Worm (Caenorhabditis elegans) whole organism, late embryonic: ENCODE measurements around the gene C34D10.1.

Experiments
- C38D4.7 ChIP-seq: fragments of 200-800 bp; sonication (Bioruptor generic); optimal IDR thresholded peaks from 2 replicates; lab custom pipeline; 2018; ENCODE audit warnings: mild to moderate bottlenecking, missing genetic modification characterization, moderate library complexity, missing compliant biosample characterization
- F13H6.1 ChIP-seq: sonication (generic microtip); optimal IDR thresholded peaks from 2 replicates; lab custom pipeline; 2016; ENCODE audit warnings: missing genetic modification characterization, missing compliant biosample characterization
- K09A11.1 ChIP-seq: sonication (generic microtip); optimal IDR thresholded peaks from 2 replicates; lab custom pipeline; 2017; ENCODE audit warnings: antibody characterized with exemption, mild to moderate bottlenecking, missing genetic modification characterization, missing compliant biosample characterization; ENCODE audit not compliant: insufficient read depth
- T23F11.4 ChIP-seq: fragments of 200-800 bp; sonication (Bioruptor generic); optimal IDR thresholded peaks from 2 replicates; lab custom pipeline; 2018; ENCODE audit warnings: mild to moderate bottlenecking, missing genetic modification characterization, missing compliant biosample characterization
- ceh-18 ChIP-seq: sonication (generic microtip); optimal IDR thresholded peaks from 2 replicates; lab custom pipeline; 2016; ENCODE audit warnings: missing genetic modification characterization, missing compliant biosample characterization
- ceh-2 ChIP-seq: sonication (generic microtip); optimal IDR thresholded peaks from 2 replicates; lab custom pipeline; 2016; ENCODE audit warnings: missing genotype, missing genetic modification characterization, missing compliant biosample characterization
- ceh-22 ChIP-seq: sonication (generic microtip); optimal IDR thresholded peaks from 2 replicates; lab custom pipeline; 2017; ENCODE audit warnings: missing biosample characterization, missing genetic modification characterization
- ceh-24 ChIP-seq: sonication (generic microtip); optimal IDR thresholded peaks from 2 replicates; lab custom pipeline; 2016; ENCODE audit warnings: mild to moderate bottlenecking, missing genetic modification characterization, missing compliant biosample characterization
- ceh-30 ChIP-seq: fragments of 150-350 bp; optimal IDR thresholded peaks from 2 replicates; lab custom pipeline; 2014; ENCODE audit warnings: missing biosample characterization, missing genetic modification characterization
- ceh-31 ChIP-seq: sonication (generic microtip); optimal IDR thresholded peaks from 2 replicates; lab custom pipeline; 2016; ENCODE audit warnings: missing genetic modification characterization, missing compliant biosample characterization
- ceh-34 ChIP-seq: sonication (generic microtip); optimal IDR thresholded peaks from 2 replicates; lab custom pipeline; 2016; ENCODE audit warnings: mild to moderate bottlenecking, missing genetic modification characterization, missing compliant biosample characterization
- ceh-45 ChIP-seq: fragments of 200-800 bp; sonication (Bioruptor generic); IDR thresholded peaks from 2 replicates; pipeline ENCODE4 v1.3.6; 2022; ENCODE audit warnings: missing genetic modification reagents, missing genetic modification characterization, missing compliant biosample characterization
- ceh-6 ChIP-seq: fragments of 200-800 bp; sonication (Bioruptor generic); optimal IDR thresholded peaks from 2 replicates; lab custom pipeline; 2018; ENCODE audit warnings: mild to moderate bottlenecking, missing genetic modification characterization, missing compliant biosample characterization
- che-1 ChIP-seq: sonication (generic microtip); optimal IDR thresholded peaks from 2 replicates; lab custom pipeline; 2016; ENCODE audit warnings: mild to moderate bottlenecking, missing genetic modification characterization, missing compliant biosample characterization
- dve-1 ChIP-seq: sonication (generic microtip); optimal IDR thresholded peaks from 2 replicates; lab custom pipeline; 2017; ENCODE audit warnings: antibody characterized with exemption, mild to moderate bottlenecking, missing genetic modification characterization, missing compliant biosample characterization
- elt-2 ChIP-seq: sonication (generic microtip); optimal IDR thresholded peaks from 2 replicates; lab custom pipeline; 2016; ENCODE audit warnings: missing genetic modification reagents, missing genetic modification characterization, missing compliant biosample characterization
- fkh-10 ChIP-seq: fragments of 150-350 bp; optimal IDR thresholded peaks from 2 replicates; lab custom pipeline; 2014; ENCODE audit warnings: missing biosample characterization, missing genetic modification reagents, missing genetic modification characterization
- fkh-6 ChIP-seq: sonication (generic microtip); optimal IDR thresholded peaks from 2 replicates; lab custom pipeline; 2016; ENCODE audit warnings: missing genetic modification characterization, missing compliant biosample characterization
- hlh-13 ChIP-seq: fragments of 200-800 bp; sonication (Bioruptor generic); optimal IDR thresholded peaks from 2 replicates; lab custom pipeline; 2018; ENCODE audit warnings: mild to moderate bottlenecking, missing genetic modification characterization, missing compliant biosample characterization
- hlh-15 ChIP-seq: sonication (generic microtip); optimal IDR thresholded peaks from 2 replicates; lab custom pipeline; 2016; ENCODE audit warnings: missing genetic modification characterization, missing compliant biosample characterization
- hlh-30 ChIP-seq: sonication (generic microtip); optimal IDR thresholded peaks from 2 replicates; lab custom pipeline; 2017; ENCODE audit warnings: antibody characterized with exemption, missing genetic modification characterization, missing compliant biosample characterization; ENCODE audit not compliant: insufficient read depth
- lim-6 ChIP-seq: sonication (generic microtip); optimal IDR thresholded peaks from 2 replicates; lab custom pipeline; 2016; ENCODE audit warnings: missing genetic modification characterization, missing compliant biosample characterization
- lin-11 ChIP-seq: fragments of 200-800 bp; sonication (Bioruptor generic); optimal IDR thresholded peaks from 2 replicates; lab custom pipeline; 2018; ENCODE audit warnings: mild to moderate bottlenecking, missing genetic modification characterization, missing compliant biosample characterization
- nfya-1 ChIP-seq: sonication (generic microtip); optimal IDR thresholded peaks from 2 replicates; lab custom pipeline; 2017; ENCODE audit warnings: missing genetic modification characterization, mild to moderate bottlenecking, missing compliant biosample characterization, antibody characterized with exemption, moderate library complexity
- nhr-11 ChIP-seq: fragments of 150-350 bp; optimal IDR thresholded peaks from 2 replicates; lab custom pipeline; 2014; ENCODE audit warnings: missing biosample characterization, missing genetic modification characterization
- odd-2 ChIP-seq: sonication (generic microtip); optimal IDR thresholded peaks from 2 replicates; lab custom pipeline; 2017; ENCODE audit warnings: antibody characterized with exemption, mild to moderate bottlenecking, missing genetic modification characterization, missing compliant biosample characterization
- pax-1 ChIP-seq: fragments of 150-350 bp; optimal IDR thresholded peaks from 2 replicates; lab custom pipeline; 2014; ENCODE audit warnings: missing biosample characterization, missing genetic modification characterization
- pqm-1 ChIP-seq: sonication (generic microtip); optimal IDR thresholded peaks from 2 replicates; lab custom pipeline; 2016; ENCODE audit warnings: missing genetic modification characterization, missing compliant biosample characterization
- sdc-2 ChIP-seq: sonication (generic microtip); optimal IDR thresholded peaks from 2 replicates; lab custom pipeline; 2016; ENCODE audit warnings: missing genotype, missing genetic modification characterization, missing compliant biosample characterization
- sox-4 ChIP-seq: sonication (generic microtip); optimal IDR thresholded peaks from 2 replicates; lab custom pipeline; 2017; ENCODE audit warnings: mild to moderate bottlenecking, missing genetic modification characterization, inconsistent platforms, missing compliant biosample characterization
- tbx-2 ChIP-seq: sonication (generic microtip); optimal IDR thresholded peaks from 2 replicates; lab custom pipeline; 2016; ENCODE audit warnings: missing genetic modification characterization, missing compliant biosample characterization
- tbx-7 ChIP-seq: sonication (generic microtip); optimal IDR thresholded peaks from 2 replicates; lab custom pipeline; 2016; ENCODE audit warnings: missing genotype, missing genetic modification characterization, missing compliant biosample characterization
- ttx-3 ChIP-seq: sonication (generic microtip); optimal IDR thresholded peaks from 2 replicates; lab custom pipeline; 2016; ENCODE audit warnings: missing genetic modification reagents, missing genetic modification characterization, missing compliant biosample characterization
- unc-3 ChIP-seq, 2 experiments: fragments of 200-800 bp in 1 of 2; sonication (Bioruptor generic) in 1 of 2; sonication (generic microtip) in 1 of 2; conservative IDR thresholded peaks in 1 of 2; optimal IDR thresholded peaks in 1 of 2; 2 replicates each; pipeline versions ENCODE4 v1.3.6 to Lab custom; 2016 to 2022; ENCODE audit warnings: missing compliant biosample characterization in 2 of 2, missing genetic modification characterization in 2 of 2, missing genetic modification reagents in 1 of 2
- unc-42 ChIP-seq: sonication (generic microtip); optimal IDR thresholded peaks from 2 replicates; lab custom pipeline; 2016; ENCODE audit warnings: missing genotype, missing genetic modification characterization, missing compliant biosample characterization
- zip-5 ChIP-seq: sonication (generic microtip); optimal IDR thresholded peaks from 2 replicates; lab custom pipeline; 2016; ENCODE audit warnings: missing genetic modification characterization, missing compliant biosample characterization

Gene C34D10.1

ce11 chrX:7985495-7986029 is 43.7 kb upstream of the C34D10.1 start, which contains the start of gene F45E1.4:
Gene F45E1.4 (plus strand): TSS chrX:7985979.
- TF ChIP-seq odd-2 (tag; lab: Kevin White, UChicago), result peak; percentile 13
- TF ChIP-seq sdc-2 (tag; lab: Kevin White, UChicago), result no peak

- TF ChIP-seq ceh-22 (tag; lab: Kevin White, UChicago) (no peak), elt-2 (tag; lab: Kevin White, UChicago) (peak; percentile 52), hlh-30 (tag; lab: Kevin White, UChicago) (peak; percentile 33)
Observed at ce11 chrX:7986892-7987291, 42.4 kb upstream of the C34D10.1 start.

ce11 chrX:7988457-7988856 is 40.8 kb upstream of the C34D10.1 start:
- TF ChIP-seq ceh-45 (GFP tag; lab: Robert Waterston, UW) (no peak), lin-11 (tag; lab: Kevin White, UChicago) (no peak), hlh-13 (no peak), K09A11.1 (no peak), nhr-11 (no peak), ceh-2 (tag; lab: Kevin White, UChicago) (no peak), C38D4.7 (GFP tag; lab: Kevin White, UChicago) (no peak), F13H6.1 (tag; lab: Kevin White, UChicago) (no peak)

- no peak for TF ChIP-seq tbx-7
- TF ChIP-seq nfya-1 (tag; lab: Kevin White, UChicago), result no peak
- TF ChIP-seq elt-2 (tag; lab: Kevin White, UChicago), result no peak
- TF ChIP-seq odd-2 (tag; lab: Kevin White, UChicago), result no peak
- no peak for TF ChIP-seq hlh-13
- TF ChIP-seq ceh-31, result no peak
- TF ChIP-seq hlh-15 (tag; lab: Kevin White, UChicago), result no peak
- TF ChIP-seq tbx-2 (tag; lab: Kevin White, UChicago), result no peak
- TF ChIP-seq unc-3 (GFP tag; conservative IDR thresholded peaks at IDR 0.05; lab: Robert Waterston, UW), result no peak
- no peak for TF ChIP-seq unc-3 (tag; optimal IDR thresholded peaks at IDR 0.05; lab: Kevin White, UChicago)
- no peak for TF ChIP-seq unc-42
- no peak for TF ChIP-seq ttx-3 (tag; lab: Kevin White, UChicago)
- TF ChIP-seq fkh-6 (tag; lab: Kevin White, UChicago), result no peak
- no peak for TF ChIP-seq ceh-45 (GFP tag; lab: Robert Waterston, UW)
- no peak for TF ChIP-seq ceh-24 (tag; lab: Kevin White, UChicago)
- TF ChIP-seq, all 69 proteins: peak for 0
Observed at ce11 chrX:7989155-7989554, 40.1 kb upstream of the C34D10.1 start.

ce11 chrX:7990282-7990681 is 39.0 kb upstream of the C34D10.1 start:
- no peak for TF ChIP-seq T23F11.4 (GFP tag; lab: Kevin White, UChicago)
- TF ChIP-seq ceh-6 (GFP tag; lab: Kevin White, UChicago), result no peak
- TF ChIP-seq ceh-18 (tag; lab: Kevin White, UChicago), result no peak
- no peak for TF ChIP-seq lim-6
- TF ChIP-seq dve-1 (tag; lab: Kevin White, UChicago), result no peak
- no peak for TF ChIP-seq sox-4
- TF ChIP-seq che-1 (tag; lab: Kevin White, UChicago), result no peak
- TF ChIP-seq odd-2 (tag; lab: Kevin White, UChicago), result no peak
- no peak for TF ChIP-seq zip-5
- TF ChIP-seq fkh-6 (tag; lab: Kevin White, UChicago), result no peak
- TF ChIP-seq tbx-7, result no peak
- TF ChIP-seq ceh-30 (tag; lab: Kevin White, UChicago), result no peak
- no peak for TF ChIP-seq ceh-22 (tag; lab: Kevin White, UChicago)
- TF ChIP-seq pqm-1 (tag; lab: Kevin White, UChicago), result no peak
- TF ChIP-seq nfya-1 (tag; lab: Kevin White, UChicago), result no peak
- TF ChIP-seq pax-1 (tag; lab: Kevin White, UChicago), result no peak
- no peak for TF ChIP-seq ceh-34 (tag; lab: Kevin White, UChicago)
- no peak for TF ChIP-seq tbx-2 (tag; lab: Kevin White, UChicago)
- no peak for TF ChIP-seq fkh-10 (GFP tag; lab: Kevin White, UChicago)
